Worm (Caenorhabditis elegans) whole organism, L1 larva: Measurements from ENCODE around the gene T22B7.7.

ENCODE experiments used
- Y116A8C.19 ChIP-seq: sonication (generic microtip); optimal IDR thresholded peaks from 2 replicates; lab custom pipeline; 2016; ENCODE audit warnings: missing compliant biosample characterization, missing genetic modification characterization, borderline replicate concordance
- aha-1 ChIP-seq: fragments of 150-350 bp; optimal IDR thresholded peaks from 2 replicates; lab custom pipeline; 2014; ENCODE audit warnings: missing biosample characterization, missing genetic modification characterization
- alr-1 ChIP-seq: fragments of 200-800 bp; sonication (Bioruptor generic); optimal IDR thresholded peaks from 2 replicates; lab custom pipeline; 2018; ENCODE audit warnings: borderline replicate concordance, mild to moderate bottlenecking, missing genetic modification characterization, missing compliant biosample characterization
- aly-2 ChIP-seq: fragments of 150-350 bp; optimal IDR thresholded peaks from 2 replicates; lab custom pipeline; 2014; ENCODE audit warnings: missing biosample characterization, missing genetic modification characterization
- ama-1 ChIP-seq: fragments of 150-350 bp; optimal IDR thresholded peaks from 2 replicates; lab custom pipeline; 2014
- blmp-1 ChIP-seq: fragments of 150-350 bp; optimal IDR thresholded peaks from 2 replicates; lab custom pipeline; 2014; ENCODE audit warnings: missing biosample characterization, missing genetic modification characterization
- ceh-63 ChIP-seq: fragments of 200-800 bp; sonication (Bioruptor generic); optimal IDR thresholded peaks from 2 replicates; lab custom pipeline; 2018; ENCODE audit warnings: mild to moderate bottlenecking, missing genetic modification characterization, missing compliant biosample characterization
- ceh-8 ChIP-seq: fragments of 200-800 bp; sonication (Bioruptor generic); optimal IDR thresholded peaks from 2 replicates; lab custom pipeline; 2018; ENCODE audit warnings: mild to moderate bottlenecking, missing genetic modification characterization, moderate library complexity, missing compliant biosample characterization
- ceh-88 ChIP-seq: fragments of 200-800 bp; sonication (Bioruptor generic); IDR thresholded peaks from 2 replicates; pipeline ENCODE4 v1.3.6; 2022; ENCODE audit warnings: missing genetic modification characterization, missing compliant biosample characterization
- dsc-1 ChIP-seq: sonication (generic microtip); optimal IDR thresholded peaks from 2 replicates; lab custom pipeline; 2016; ENCODE audit warnings: mild to moderate bottlenecking, missing genetic modification characterization, missing compliant biosample characterization
- efl-1 ChIP-seq, 4 experiments: fragments of 150-350 bp; optimal IDR thresholded peaks in 3 of 4; peaks in 1 of 4; 1 replicate in 1 of 4; 2 replicates in 3 of 4; lab custom pipeline; 2014; ENCODE audit warnings: missing biosample characterization in 2 of 4, missing genetic modification characterization in 2 of 4, missing genetic modification reagents in 2 of 4
- egl-27 ChIP-seq, 2 experiments: fragments of 150-350 bp in 1 of 2; sonication (generic microtip); optimal IDR thresholded peaks; 3 replicates each; lab custom pipeline; 2017 to 2018; ENCODE audit warnings: missing biosample characterization in 2 of 2, missing genetic modification characterization in 2 of 2, missing genetic modification reagents in 2 of 2
- elt-2 ChIP-seq: sonication (generic microtip); optimal IDR thresholded peaks from 2 replicates; lab custom pipeline; 2016; ENCODE audit warnings: missing genetic modification characterization, mild to moderate bottlenecking, inconsistent platforms, missing compliant biosample characterization, missing genetic modification reagents
- elt-3 ChIP-seq, 6 experiments: fragments of 150-350 bp in 1 of 6; sonication (generic microtip); optimal IDR thresholded peaks; 2 replicates each; lab custom pipeline; 2017 to 2018; ENCODE audit warnings: missing biosample characterization in 6 of 6, missing genetic modification characterization in 6 of 6, inconsistent platforms in 1 of 6
- ets-5 ChIP-seq: fragments of 200-800 bp; sonication (Bioruptor generic); IDR thresholded peaks from 2 replicates; pipeline ENCODE4 v1.3.6; 2022; ENCODE audit warnings: missing genetic modification characterization, missing compliant biosample characterization
- fos-1 ChIP-seq: fragments of 150-350 bp; optimal IDR thresholded peaks from 2 replicates; lab custom pipeline; 2014; ENCODE audit warnings: missing biosample characterization, missing genetic modification characterization
- grh-1 ChIP-seq: fragments of 200-800 bp; sonication (Bioruptor generic); IDR thresholded peaks from 2 replicates; pipeline ENCODE4 v1.3.6; 2022; ENCODE audit warnings: missing genetic modification reagents, missing genetic modification characterization, missing compliant biosample characterization
- hlh-17 ChIP-seq: fragments of 200-800 bp; sonication (Bioruptor generic); optimal IDR thresholded peaks from 2 replicates; lab custom pipeline; 2018; ENCODE audit warnings: missing genetic modification characterization, mild to moderate bottlenecking, missing compliant biosample characterization, moderate library complexity, borderline replicate concordance
- hpl-2 ChIP-seq: fragments of 150-350 bp; optimal IDR thresholded peaks from 2 replicates; lab custom pipeline; 2014; ENCODE audit warnings: missing biosample characterization, missing genetic modification reagents, missing genetic modification characterization
- irx-1 ChIP-seq: sonication (generic microtip); optimal IDR thresholded peaks from 2 replicates; lab custom pipeline; 2016; ENCODE audit warnings: missing genetic modification characterization, missing compliant biosample characterization
- isw-1 ChIP-seq: fragments of 200-800 bp; sonication (Bioruptor generic); IDR thresholded peaks from 2 replicates; pipeline ENCODE4 v1.3.6; 2022; ENCODE audit warnings: missing genetic modification characterization, missing compliant biosample characterization
- lin-14 ChIP-seq: fragments of 200-800 bp; sonication (Bioruptor generic); optimal IDR thresholded peaks from 2 replicates; lab custom pipeline; 2018; ENCODE audit warnings: mild to moderate bottlenecking, missing genetic modification characterization, moderate library complexity, missing compliant biosample characterization
- lin-15B ChIP-seq: fragments of 150-350 bp; sonication (generic microtip); optimal IDR thresholded peaks from 3 replicates; lab custom pipeline; 2014; ENCODE audit warnings: missing biosample characterization, missing genetic modification characterization
- lin-35 ChIP-seq, 2 experiments: fragments of 150-350 bp; optimal IDR thresholded peaks; 2 replicates each; lab custom pipeline; 2014; ENCODE audit warnings: missing biosample characterization in 2 of 2, missing genetic modification characterization in 2 of 2, missing genetic modification reagents in 2 of 2
- lin-39 ChIP-seq: fragments of 150-350 bp; optimal IDR thresholded peaks from 2 replicates; lab custom pipeline; 2014; ENCODE audit warnings: missing biosample characterization, missing genetic modification reagents, missing genetic modification characterization
- lir-3 ChIP-seq: sonication (generic microtip); optimal IDR thresholded peaks from 2 replicates; lab custom pipeline; 2016; ENCODE audit warnings: mild to moderate bottlenecking, missing genetic modification characterization, moderate library complexity, missing compliant biosample characterization; ENCODE audit not compliant: poor library complexity
- lsy-2 ChIP-seq, 2 experiments: fragments of 150-350 bp; optimal IDR thresholded peaks; 2 replicates each; lab custom pipeline; 2014; ENCODE audit warnings: missing biosample characterization in 2 of 2, missing genetic modification characterization in 2 of 2
- nhr-11 ChIP-seq: fragments of 150-350 bp; optimal IDR thresholded peaks from 2 replicates; lab custom pipeline; 2014; ENCODE audit warnings: missing biosample characterization, missing genetic modification characterization
- nhr-19 ChIP-seq: fragments of 200-800 bp; sonication (Bioruptor generic); conservative IDR thresholded peaks from 2 replicates; pipeline ENCODE4 v1.3.6; 2022; ENCODE audit warnings: missing genetic modification characterization, missing compliant biosample characterization
- nhr-20 ChIP-seq: sonication (generic microtip); optimal IDR thresholded peaks from 2 replicates; lab custom pipeline; 2016; ENCODE audit warnings: mild to moderate bottlenecking, missing genetic modification characterization, missing compliant biosample characterization
- nhr-71 ChIP-seq: sonication (generic microtip); optimal IDR thresholded peaks from 2 replicates; lab custom pipeline; 2016; ENCODE audit warnings: mild to moderate bottlenecking, missing genetic modification characterization, moderate library complexity, missing compliant biosample characterization
- nhr-85 ChIP-seq: sonication (generic microtip); peaks from one replicate; lab custom pipeline; 2016; ENCODE audit warnings: missing genetic modification characterization, inconsistent platforms, missing compliant biosample characterization
- nhr-90 ChIP-seq: sonication (generic microtip); optimal IDR thresholded peaks from 2 replicates; lab custom pipeline; 2016; ENCODE audit warnings: mild to moderate bottlenecking, missing genetic modification characterization, missing compliant biosample characterization; ENCODE audit not compliant: poor library complexity
- skn-1 ChIP-seq: fragments of 150-350 bp; optimal IDR thresholded peaks from 2 replicates; lab custom pipeline; 2014; ENCODE audit warnings: missing biosample characterization, missing genetic modification characterization
- sptf-1 ChIP-seq: fragments of 150-350 bp; optimal IDR thresholded peaks from 2 replicates; lab custom pipeline; 2014; ENCODE audit warnings: missing biosample characterization, missing genetic modification characterization
- sup-37 ChIP-seq: fragments of 200-800 bp; sonication (Bioruptor generic); optimal IDR thresholded peaks from 2 replicates; lab custom pipeline; 2018; ENCODE audit warnings: mild to moderate bottlenecking, missing genetic modification characterization, missing compliant biosample characterization
- swsn-7 ChIP-seq: sonication (generic microtip); optimal IDR thresholded peaks from 2 replicates; lab custom pipeline; 2016; ENCODE audit warnings: missing genetic modification characterization, missing compliant biosample characterization
- tbx-2 ChIP-seq: sonication (generic microtip); optimal IDR thresholded peaks from 2 replicates; lab custom pipeline; 2016; ENCODE audit warnings: missing genetic modification characterization, missing compliant biosample characterization
- tlp-1 ChIP-seq: fragments of 150-350 bp; optimal IDR thresholded peaks from 2 replicates; lab custom pipeline; 2014; ENCODE audit warnings: missing biosample characterization, missing genetic modification characterization
- unc-30 ChIP-seq: sonication (generic microtip); optimal IDR thresholded peaks from 2 replicates; lab custom pipeline; 2017; ENCODE audit warnings: missing biosample characterization, missing genetic modification characterization
- unc-86 ChIP-seq: sonication (generic microtip); optimal IDR thresholded peaks from 2 replicates; lab custom pipeline; 2016; ENCODE audit warnings: missing genetic modification characterization, missing compliant biosample characterization
- xbp-1 ChIP-seq: sonication (generic microtip); optimal IDR thresholded peaks from 2 replicates; lab custom pipeline; 2016; ENCODE audit warnings: missing genetic modification characterization, missing compliant biosample characterization

The T22B7.7 gene

ce11 chrX:5644112-5644511, 9.8 kb downstream of the T22B7.7 start:
- TF ChIP-seq ama-1 (lab: Kevin White, UChicago) (no peak), efl-1 (optimal IDR thresholded peaks at IDR 0.05; lab: Kevin White, UChicago) (no peak), efl-1 (GFP tag; optimal IDR thresholded peaks at IDR 0.05 in 1 of 2; lab: Kevin White, UChicago) (peak in 1 of 2 experiments; percentile 71)

DNA sequence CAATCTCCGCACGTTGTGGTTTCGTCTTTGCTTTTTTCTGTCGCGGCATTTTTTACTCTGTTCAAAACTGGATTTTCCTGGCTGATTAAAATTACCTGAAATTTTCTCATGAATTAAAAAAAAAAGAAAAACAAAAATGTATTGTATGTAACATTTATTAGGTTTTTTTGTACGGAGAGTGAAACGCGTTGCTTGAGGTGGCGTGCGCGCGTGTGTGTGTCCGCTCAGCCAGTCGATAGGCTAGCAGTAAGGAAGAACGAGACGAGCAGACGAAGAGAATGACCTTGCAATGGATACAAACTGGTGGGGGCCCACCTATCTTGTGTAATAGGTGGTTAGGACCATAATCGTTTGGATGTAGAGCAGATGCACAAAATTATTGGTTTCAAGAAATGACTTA, 12.6 kb downstream of the T22B7.7 start, which contains the start of gene T22B7.4:
T22B7.4 (minus strand) TSS at position 101 of the 400 bp plus-strand sequence.
- TF ChIP-seq blmp-1 (tag; lab: Kevin White, UChicago) (peak; percentile 17), nhr-11 (tag; lab: Kevin White, UChicago) (no peak), ceh-8 (GFP tag; lab: Kevin White, UChicago) (no peak)

DNA sequence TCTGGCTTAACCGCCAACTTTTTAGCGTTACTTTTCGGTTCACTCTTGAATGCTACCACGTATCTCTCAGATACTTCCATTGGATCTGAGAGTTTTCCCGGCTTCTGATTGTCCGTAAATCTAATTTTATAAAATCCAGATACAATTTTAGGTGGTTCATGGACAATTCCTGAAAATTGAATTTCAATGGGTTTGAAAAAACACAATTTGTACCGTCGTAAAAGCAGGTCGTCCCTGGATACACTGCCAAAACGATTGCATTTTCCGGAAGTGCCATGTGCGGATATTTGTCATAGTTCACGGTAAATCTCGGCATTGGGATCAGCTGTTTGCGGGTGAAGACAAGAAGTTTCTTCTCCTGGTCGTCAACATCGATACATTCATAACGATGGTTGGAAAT, 14.3 kb downstream of the T22B7.7 start:
- TF ChIP-seq alr-1 (tag; lab: Kevin White, UChicago) (no peak), hlh-17 (GFP tag; lab: Kevin White, UChicago) (no peak), egl-27 (tag; optimal IDR thresholded peaks at IDR 0.05; lab: Kevin White, UChicago) (no peak), sptf-1 (tag; lab: Kevin White, UChicago) (no peak)
- TF ChIP-seq, all 84 proteins: peak for 0

- no peak for TF ChIP-seq grh-1 (GFP tag; lab: Robert Waterston, UW)
- TF ChIP-seq elt-2 (tag; lab: Kevin White, UChicago), result peak; percentile 6
- TF ChIP-seq, all 84 proteins: peak for 1
Measured at ce11 chrX:5631626-5632025, 22.2 kb downstream of the T22B7.7 start, which contains the start of gene T22B7.8. TSS of gene T22B7.8 (plus strand) at chrX:5631926.

- no peak for TF ChIP-seq irx-1 (tag; lab: Kevin White, UChicago)
- TF ChIP-seq nhr-85 (tag; lab: Kevin White, UChicago), result peak; percentile 71
- TF ChIP-seq aly-2 (tag; lab: Kevin White, UChicago), result no peak
- no peak for TF ChIP-seq aha-1 (tag; lab: Kevin White, UChicago)
- peak; percentile 15 for TF ChIP-seq nhr-71 (tag; lab: Kevin White, UChicago)
- TF ChIP-seq ama-1 (lab: Kevin White, UChicago), result no peak
- TF ChIP-seq tbx-2 (tag; lab: Kevin White, UChicago), result no peak
- no peak for TF ChIP-seq hpl-2 (GFP tag; lab: Kevin White, UChicago)
- TF ChIP-seq unc-30, result no peak
- peak; percentile 14 for TF ChIP-seq blmp-1 (tag; lab: Kevin White, UChicago)
- TF ChIP-seq Y116A8C.19, result no peak
- no peak for TF ChIP-seq lin-39 (tag; lab: Kevin White, UChicago)
- no peak for TF ChIP-seq hlh-17 (GFP tag; lab: Kevin White, UChicago)
- no peak for TF ChIP-seq tlp-1
- no peak; the same call in 1 of the 2 replicates for TF ChIP-seq nhr-19 (GFP tag; lab: Robert Waterston, UW)
- no peak for TF ChIP-seq fos-1 (tag; lab: Kevin White, UChicago)
- no peak for TF ChIP-seq lir-3
- TF ChIP-seq lin-15B (tag; lab: Kevin White, UChicago), result no peak
- peak in 3 of 6 experiments; percentile 0 to 41 (median 35) for TF ChIP-seq elt-3 (tag; optimal IDR thresholded peaks at IDR 0.05; lab: Kevin White, UChicago)
- TF ChIP-seq swsn-7 (tag; lab: Kevin White, UChicago), result no peak
- no peak for TF ChIP-seq ets-5 (GFP tag; lab: Robert Waterston, UW)
- TF ChIP-seq sup-37 (GFP tag; lab: Kevin White, UChicago), result no peak
- no peak for TF ChIP-seq unc-86 (tag; lab: Kevin White, UChicago)
- TF ChIP-seq lin-14 (GFP tag; lab: Kevin White, UChicago), result peak; percentile 17
- no peak for TF ChIP-seq ceh-63 (GFP tag; lab: Kevin White, UChicago)
- peak in 1 of 2 experiments; percentile 12 for TF ChIP-seq lsy-2 (tag; optimal IDR thresholded peaks at IDR 0.05; lab: Kevin White, UChicago)
- peak; percentile 28 for TF ChIP-seq nhr-90
- no peak for TF ChIP-seq efl-1 (optimal IDR thresholded peaks at IDR 0.05; lab: Kevin White, UChicago)
- TF ChIP-seq efl-1 (GFP tag; optimal IDR thresholded peaks at IDR 0.05 in 1 of 2; lab: Kevin White, UChicago), result no peak
- TF ChIP-seq skn-1, result no peak
- no peak for TF ChIP-seq isw-1 (GFP tag; lab: Robert Waterston, UW)
- TF ChIP-seq ceh-88, result no peak
- TF ChIP-seq nhr-20 (tag; lab: Kevin White, UChicago), result no peak
- no peak for TF ChIP-seq dsc-1 (tag; lab: Kevin White, UChicago)
- no peak for TF ChIP-seq elt-2 (tag; lab: Kevin White, UChicago)
- TF ChIP-seq egl-27 (tag; optimal IDR thresholded peaks at IDR 0.05; lab: Kevin White, UChicago), result no peak
- TF ChIP-seq lin-35 (GFP tag; optimal IDR thresholded peaks at IDR 0.05; lab: Kevin White, UChicago), result peak in 1 of 2 experiments; percentile 10
- TF ChIP-seq xbp-1, result no peak
Measured at ce11 chrX:5631008-5631407, 22.9 kb downstream of the T22B7.7 start.
